Worm (Caenorhabditis elegans) whole organism, mixed stage, embryonic: ENCODE results near the gene C45B2.3.

Experiments
- bed-3 ChIP-seq: fragments of 200-800 bp; sonication (Bioruptor generic); optimal IDR thresholded peaks from 3 replicates; lab custom pipeline; 2018; ENCODE audit warnings: mild to moderate bottlenecking, missing genetic modification characterization, moderate library complexity, missing compliant biosample characterization
- ceh-43 ChIP-seq: fragments of 200-800 bp; sonication (Bioruptor generic); optimal IDR thresholded peaks from 2 replicates; lab custom pipeline; 2018; ENCODE audit warnings: mild to moderate bottlenecking, missing genetic modification characterization, moderate library complexity, missing compliant biosample characterization
- ces-1 ChIP-seq: fragments of 150-350 bp; optimal IDR thresholded peaks from 2 replicates; lab custom pipeline; 2014; ENCODE audit warnings: missing biosample characterization, missing genetic modification reagents, missing genetic modification characterization
- flh-1 ChIP-seq: fragments of 200-800 bp; sonication (Bioruptor generic); optimal IDR thresholded peaks from 2 replicates; lab custom pipeline; 2018; ENCODE audit warnings: mild to moderate bottlenecking, missing genetic modification characterization, moderate library complexity, missing compliant biosample characterization
- lsy-2 ChIP-seq: fragments of 150-350 bp; optimal IDR thresholded peaks from 2 replicates; lab custom pipeline; 2014; ENCODE audit warnings: missing biosample characterization, missing genetic modification characterization
- nhr-28 ChIP-seq: fragments of 150-350 bp; optimal IDR thresholded peaks from 2 replicates; lab custom pipeline; 2014; ENCODE audit warnings: missing biosample characterization, missing genetic modification characterization
- snpc-4 ChIP-seq: fragments of 150-350 bp; optimal IDR thresholded peaks from 2 replicates; lab custom pipeline; 2014; ENCODE audit warnings: missing biosample characterization, missing genetic modification characterization

- TF ChIP-seq nhr-28 (tag; lab: Kevin White, UChicago) = no peak
- TF ChIP-seq snpc-4 = no peak
- TF ChIP-seq lsy-2 (tag; lab: Kevin White, UChicago) = no peak
- TF ChIP-seq ceh-43 = no peak
- TF ChIP-seq flh-1 (GFP tag; lab: Kevin White, UChicago) = no peak
- TF ChIP-seq ces-1 (GFP tag; lab: Kevin White, UChicago) = no peak
- no peak for TF ChIP-seq bed-3 (GFP tag; lab: Kevin White, UChicago)
These were observed 6.0 kb downstream of the C45B2.3 start for ce11 chrX:6088718-6089117.
